Fruit fly (Drosophila melanogaster) whole organism, embryonic: ENCODE measurements around the gene CG6656.

Experiments used
- Abd-B ChIP-seq: fragments of 200-800 bp; sonication (Bioruptor generic); optimal IDR thresholded peaks from 2 replicates; lab custom pipeline; 2018; ENCODE audit warnings: missing biosample characterization, mild to moderate bottlenecking, missing genetic modification characterization, moderate library complexity
- Antp ChIP-seq: fragments of 200-800 bp; sonication (Bioruptor generic); optimal IDR thresholded peaks from 3 replicates; lab custom pipeline; 2016; ENCODE audit warnings: missing biosample characterization, missing genetic modification characterization
- Atf3 ChIP-seq: fragments of 200-800 bp; sonication (Bioruptor generic); optimal IDR thresholded peaks from 3 replicates; lab custom pipeline; 2016; ENCODE audit warnings: missing biosample characterization, missing genetic modification characterization
- CG10147 ChIP-seq: fragments of 200-800 bp; sonication (Bioruptor generic); optimal IDR thresholded peaks from 2 replicates; lab custom pipeline; 2019; ENCODE audit warnings: missing biosample characterization, mild to moderate bottlenecking, missing genetic modification characterization, moderate library complexity
- CG10959 ChIP-seq: fragments of 200-800 bp; sonication (Bioruptor generic); IDR thresholded peaks from 2 replicates; pipeline ENCODE4 v1.3.6; 2022; ENCODE audit warnings: missing biosample characterization, missing genetic modification characterization
- CG11093 ChIP-seq: fragments of 200-800 bp; sonication (Bioruptor generic); IDR thresholded peaks from 3 replicates; pipeline ENCODE4 v1.3.6; 2022; ENCODE audit warnings: missing biosample characterization, missing genetic modification characterization
- CG11456 ChIP-seq: fragments of 200-800 bp; sonication (Bioruptor generic); IDR thresholded peaks from 3 replicates; pipeline ENCODE4 v1.3.6; 2022; ENCODE audit warnings: missing biosample characterization, missing genetic modification characterization
- CG13296 ChIP-seq: fragments of 200-800 bp; sonication (Bioruptor generic); optimal IDR thresholded peaks from 3 replicates; lab custom pipeline; 2018; ENCODE audit warnings: missing biosample characterization, mild to moderate bottlenecking, missing genetic modification characterization
- CG15696 ChIP-seq: fragments of 200-800 bp; sonication (Bioruptor generic); optimal IDR thresholded peaks from 2 replicates; lab custom pipeline; 2019; ENCODE audit warnings: missing biosample characterization, mild to moderate bottlenecking, missing genetic modification characterization, moderate library complexity
- CG1603 ChIP-seq: fragments of 200-800 bp; sonication (Bioruptor generic); optimal IDR thresholded peaks from 2 replicates; lab custom pipeline; 2019; ENCODE audit warnings: missing biosample characterization, mild to moderate bottlenecking, missing genetic modification characterization, moderate library complexity
- CG17186 ChIP-seq: fragments of 200-800 bp; sonication (Bioruptor generic); optimal IDR thresholded peaks from 3 replicates; lab custom pipeline; 2017; ENCODE audit warnings: missing biosample characterization, missing genetic modification reagents, missing genetic modification characterization
- CG17328 ChIP-seq: fragments of 200-800 bp; sonication (Bioruptor generic); IDR thresholded peaks from 2 replicates; pipeline ENCODE4 v1.3.6; 2022; ENCODE audit warnings: missing biosample characterization, missing genetic modification characterization
- CG1792 ChIP-seq: fragments of 200-800 bp; sonication (Bioruptor generic); optimal IDR thresholded peaks from 2 replicates; lab custom pipeline; 2016; ENCODE audit warnings: missing biosample characterization, missing genetic modification characterization
- CG18599 ChIP-seq: fragments of 200-800 bp; sonication (Bioruptor generic); optimal IDR thresholded peaks from 3 replicates; lab custom pipeline; 2017; ENCODE audit warnings: missing biosample characterization, missing genetic modification characterization, mild to moderate bottlenecking, moderate library complexity, missing genetic modification reagents
- CG18619 ChIP-seq: fragments of 200-800 bp; sonication (Bioruptor generic); optimal IDR thresholded peaks from 3 replicates; lab custom pipeline; 2017; ENCODE audit warnings: missing biosample characterization, mild to moderate bottlenecking, missing genetic modification characterization
- CG18764 ChIP-seq: fragments of 200-800 bp; sonication (Bioruptor generic); optimal IDR thresholded peaks from 3 replicates; lab custom pipeline; 2016; ENCODE audit warnings: missing biosample characterization, missing genetic modification characterization
- CG3065 ChIP-seq: fragments of 200-800 bp; sonication (Bioruptor generic); optimal IDR thresholded peaks from 2 replicates; lab custom pipeline; 2016; ENCODE audit warnings: missing biosample characterization, missing genetic modification characterization
- CG31441 ChIP-seq: fragments of 200-800 bp; sonication (Bioruptor generic); IDR thresholded peaks from 2 replicates; pipeline ENCODE4 v1.3.6; 2022; ENCODE audit warnings: missing biosample characterization, missing genetic modification characterization
- CG3726 ChIP-seq: fragments of 200-800 bp; sonication (Bioruptor generic); IDR thresholded peaks from 3 replicates; pipeline ENCODE4, ENCODE4 v1.3.6; 2022; ENCODE audit warnings: missing biosample characterization, missing genetic modification characterization
- CG43689 ChIP-seq: fragments of 200-800 bp; sonication (Bioruptor generic); IDR thresholded peaks from 2 replicates; pipeline ENCODE4 v1.3.6; 2022; ENCODE audit warnings: missing biosample characterization, missing genetic modification characterization
- CG4617 ChIP-seq: fragments of 200-800 bp; sonication (Bioruptor generic); optimal IDR thresholded peaks from 3 replicates; lab custom pipeline; 2016; ENCODE audit warnings: missing biosample characterization, missing genetic modification characterization, borderline replicate concordance
- CG7357 ChIP-seq: fragments of 200-800 bp; sonication (Bioruptor generic); IDR thresholded peaks from 3 replicates; pipeline ENCODE4 v1.3.6; 2022; ENCODE audit warnings: missing biosample characterization, missing genetic modification characterization
- CG8290 ChIP-seq, 3 experiments: fragments of 200-800 bp; sonication (Bioruptor generic); optimal IDR thresholded peaks; 2 replicates each; lab custom pipeline; 2016 to 2019; ENCODE audit warnings: missing biosample characterization in 3 of 3, missing genetic modification characterization in 3 of 3, mild to moderate bottlenecking in 2 of 3, moderate library complexity in 1 of 3
- CG9727 ChIP-seq: fragments of 200-800 bp; sonication (Bioruptor generic); optimal IDR thresholded peaks from 3 replicates; lab custom pipeline; 2017; ENCODE audit warnings: missing biosample characterization, mild to moderate bottlenecking, missing genetic modification characterization
- Dip3 ChIP-seq: fragments of 200-800 bp; sonication (Bioruptor generic); optimal IDR thresholded peaks from 3 replicates; lab custom pipeline; 2016; ENCODE audit warnings: missing biosample characterization, missing genetic modification characterization
- E2f2 ChIP-seq: fragments of 200-800 bp; sonication (Bioruptor generic); IDR thresholded peaks from 2 replicates; pipeline ENCODE4 v1.3.6; 2022; ENCODE audit warnings: missing biosample characterization, missing genetic modification characterization
- Hand ChIP-seq: fragments of 200-800 bp; sonication (Bioruptor generic); optimal IDR thresholded peaks from 2 replicates; lab custom pipeline; 2017; ENCODE audit warnings: mild to moderate bottlenecking, missing biosample characterization, missing genetic modification reagents, missing genetic modification characterization
- Hmx ChIP-seq: fragments of 200-800 bp; sonication (Bioruptor generic); optimal IDR thresholded peaks from 2 replicates; lab custom pipeline; 2016; ENCODE audit warnings: missing biosample characterization, missing genetic modification characterization
- Hsf ChIP-seq: fragments of 200-800 bp; sonication (Bioruptor generic); optimal IDR thresholded peaks from 3 replicates; lab custom pipeline; 2016; ENCODE audit warnings: missing biosample characterization, missing genetic modification characterization
- Jarid2 ChIP-seq: fragments of 200-800 bp; sonication (Bioruptor generic); optimal IDR thresholded peaks from 3 replicates; lab custom pipeline; 2017; ENCODE audit warnings: mild to moderate bottlenecking, missing biosample characterization, missing genetic modification reagents, missing genetic modification characterization
- Meics ChIP-seq: fragments of 200-800 bp; sonication (Bioruptor generic); optimal IDR thresholded peaks from 2 replicates; lab custom pipeline; 2017; ENCODE audit warnings: missing biosample characterization, mild to moderate bottlenecking, missing genetic modification characterization
- Neu2 ChIP-seq: fragments of 200-800 bp; sonication (Bioruptor generic); optimal IDR thresholded peaks from 3 replicates; lab custom pipeline; 2016; ENCODE audit warnings: missing biosample characterization, missing genetic modification characterization, borderline replicate concordance
- Opbp ChIP-seq: fragments of 200-800 bp; sonication (Bioruptor generic); IDR thresholded peaks from 3 replicates; pipeline ENCODE4 v1.3.6; 2022; ENCODE audit warnings: missing biosample characterization, missing genetic modification characterization; ENCODE audit not compliant: partially characterized antibody
- PHDP ChIP-seq: fragments of 200-800 bp; sonication (Bioruptor generic); optimal IDR thresholded peaks from 3 replicates; lab custom pipeline; 2018; ENCODE audit warnings: missing biosample characterization, mild to moderate bottlenecking, missing genetic modification characterization, moderate library complexity
- Sox102F ChIP-seq: fragments of 200-800 bp; sonication (Bioruptor generic); optimal IDR thresholded peaks from 2 replicates; lab custom pipeline; 2018; ENCODE audit warnings: missing biosample characterization, mild to moderate bottlenecking, missing genetic modification characterization, moderate library complexity
- Usf ChIP-seq: fragments of 200-800 bp; sonication (Bioruptor generic); optimal IDR thresholded peaks from 2 replicates; lab custom pipeline; 2017; ENCODE audit warnings: missing genotype, missing biosample characterization, missing genetic modification characterization
- bigmax ChIP-seq: fragments of 200-800 bp; sonication (Bioruptor generic); optimal IDR thresholded peaks from 2 replicates; lab custom pipeline; 2018; ENCODE audit warnings: missing biosample characterization, mild to moderate bottlenecking, missing genetic modification characterization
- btn ChIP-seq: fragments of 200-800 bp; sonication (Bioruptor generic); optimal IDR thresholded peaks from 2 replicates; lab custom pipeline; 2016; ENCODE audit warnings: missing biosample characterization, missing genetic modification characterization
- chif ChIP-seq, 2 experiments: fragments of 200-800 bp; sonication (Bioruptor generic); optimal IDR thresholded peaks; 3 replicates each; lab custom pipeline; 2016; ENCODE audit warnings: missing biosample characterization in 2 of 2, missing genetic modification characterization in 2 of 2
- disco-r ChIP-seq: fragments of 200-800 bp; sonication (Bioruptor generic); optimal IDR thresholded peaks from 2 replicates; lab custom pipeline; 2016; ENCODE audit warnings: missing biosample characterization, missing genetic modification characterization
- ham ChIP-seq: fragments of 200-800 bp; sonication (Bioruptor generic); IDR thresholded peaks from 2 replicates; pipeline ENCODE4 v1.3.6; 2022; ENCODE audit warnings: missing biosample characterization, missing genetic modification characterization
- klu ChIP-seq: fragments of 200-800 bp; sonication (Bioruptor generic); IDR thresholded peaks from 2 replicates; pipeline ENCODE4 v1.3.6; 2022; ENCODE audit warnings: missing biosample characterization, missing genetic modification characterization
- lmd ChIP-seq: fragments of 200-800 bp; sonication (Bioruptor generic); IDR thresholded peaks from 2 replicates; pipeline ENCODE4 v1.3.6; 2022; ENCODE audit warnings: missing biosample characterization, missing genetic modification characterization
- nmo ChIP-seq: fragments of 200-800 bp; sonication (Bioruptor generic); optimal IDR thresholded peaks from 2 replicates; lab custom pipeline; 2018; ENCODE audit warnings: missing biosample characterization, mild to moderate bottlenecking, missing genetic modification characterization, moderate library complexity
- p53 ChIP-seq: fragments of 200-800 bp; sonication (Bioruptor generic); optimal IDR thresholded peaks from 2 replicates; lab custom pipeline; 2016; ENCODE audit warnings: missing biosample characterization, missing genetic modification characterization
- pho ChIP-seq: fragments of 200-800 bp; sonication (Bioruptor generic); optimal IDR thresholded peaks from 2 replicates; lab custom pipeline; 2016; ENCODE audit warnings: missing biosample characterization, missing genetic modification characterization
- pita ChIP-seq: fragments of 200-800 bp; sonication (Bioruptor generic); optimal IDR thresholded peaks from 2 replicates; lab custom pipeline; 2017; ENCODE audit warnings: missing biosample characterization, mild to moderate bottlenecking, missing genetic modification characterization
- ro ChIP-seq: fragments of 200-800 bp; sonication (Bioruptor generic); IDR thresholded peaks from 2 replicates; pipeline ENCODE4 v1.3.6; 2022; ENCODE audit warnings: missing biosample characterization, missing genetic modification characterization
- run ChIP-seq: fragments of 200-800 bp; sonication (Bioruptor generic); optimal IDR thresholded peaks from 3 replicates; lab custom pipeline; 2018; ENCODE audit warnings: missing biosample characterization, mild to moderate bottlenecking, missing genetic modification characterization
- sisA ChIP-seq: fragments of 200-800 bp; sonication (Bioruptor generic); IDR thresholded peaks from 2 replicates; pipeline ENCODE4 v1.3.6; 2022; ENCODE audit warnings: missing biosample characterization, missing genetic modification characterization
- sna ChIP-seq: fragments of 200-800 bp; sonication (Bioruptor generic); IDR thresholded peaks from 2 replicates; pipeline ENCODE4 v1.3.6; 2022; ENCODE audit warnings: missing biosample characterization, missing genetic modification characterization; ENCODE audit not compliant: partially characterized antibody
- wor ChIP-seq: fragments of 200-800 bp; sonication (Bioruptor generic); IDR thresholded peaks from 2 replicates; pipeline ENCODE4 v1.3.6; 2022; ENCODE audit warnings: missing biosample characterization, missing genetic modification characterization

Gene CG6656

DNA sequence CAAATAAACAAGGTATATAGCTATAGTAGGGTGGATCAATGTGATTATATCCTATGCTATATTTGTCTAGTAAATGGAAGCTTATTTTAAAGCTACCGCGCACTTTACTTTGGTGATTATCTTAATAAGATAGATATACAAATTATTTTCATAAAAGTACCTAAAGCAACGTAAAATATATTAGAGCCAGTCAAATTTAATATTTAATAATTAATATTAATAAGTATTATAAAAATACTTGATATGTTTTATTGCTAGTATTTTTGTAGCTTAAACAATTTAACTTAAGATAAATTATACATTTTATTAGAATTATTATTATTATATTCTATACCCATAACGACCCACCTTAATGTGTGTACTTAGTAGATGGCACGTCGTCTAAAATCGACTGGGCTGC, 35.5 kb upstream of the CG6656 start (continued):
- TF ChIP-seq klu (GFP tag; lab: Robert Waterston, UW) (no peak), Hmx (GFP tag; lab: Kevin White, UChicago) (no peak), bigmax (GFP tag; lab: Kevin White, UChicago) (no peak), wor (GFP tag; lab: Robert Waterston, UW) (no peak), p53 (GFP tag; lab: Kevin White, UChicago) (no peak), CG10147 (GFP tag; lab: Kevin White, UChicago) (peak; percentile 37), CG4617 (no peak), nmo (GFP tag; lab: Kevin White, UChicago) (peak; percentile 20), Hsf (GFP tag; lab: Kevin White, UChicago) (no peak), Opbp (GFP tag; lab: Robert Waterston, UW) (no peak), Atf3 (GFP tag; lab: Kevin White, UChicago) (no peak), Abd-B (GFP tag; lab: Kevin White, UChicago) (no peak), PHDP (tag; lab: Kevin White, UChicago) (peak; percentile 49), CG11456 (GFP tag; lab: Robert Waterston, UW) (no peak), CG43689 (no peak), Dip3 (GFP tag; lab: Kevin White, UChicago) (no peak), Meics (GFP tag; lab: Kevin White, UChicago) (peak; percentile 33), CG1603 (tag; lab: Kevin White, UChicago) (no peak), sisA (GFP tag; lab: Robert Waterston, UW) (no peak), CG13296 (peak; percentile 64), disco-r (no peak), Sox102F (GFP tag; lab: Kevin White, UChicago) (peak; percentile 53), CG8290 (GFP tag; optimal IDR thresholded peaks at IDR 0.05; lab: Kevin White, UChicago) (no peak), CG8290 (tag; optimal IDR thresholded peaks at IDR 0.05; lab: Kevin White, UChicago) (no peak), CG7357 (GFP tag; lab: Robert Waterston, UW) (no peak), CG17328 (no peak), CG1792 (GFP tag; lab: Kevin White, UChicago) (no peak), run (tag; lab: Kevin White, UChicago) (no peak), CG17186 (GFP tag; lab: Kevin White, UChicago) (no peak), E2f2 (GFP tag; lab: Robert Waterston, UW) (no peak), pho (no peak), Usf (GFP tag; lab: Kevin White, UChicago) (no peak), sna (GFP tag; lab: Robert Waterston, UW) (no peak), CG18764 (GFP tag; lab: Kevin White, UChicago) (no peak), CG9727 (peak; percentile 13), ham (no peak), chif (GFP tag; optimal IDR thresholded peaks at IDR 0.05; lab: Kevin White, UChicago) (no peak), btn (GFP tag; lab: Kevin White, UChicago) (no peak), CG31441 (peak; percentile 54), CG10959 (GFP tag; lab: Robert Waterston, UW) (no peak), lmd (GFP tag; lab: Robert Waterston, UW) (no peak), pita (GFP tag; lab: Kevin White, UChicago) (no peak), CG11093 (GFP tag; lab: Robert Waterston, UW) (no peak), CG18619 (GFP tag; lab: Kevin White, UChicago) (no peak), Jarid2 (no peak), Hand (no peak), ro (GFP tag; lab: Robert Waterston, UW) (no peak), CG15696 (no peak), CG3726 (GFP tag; lab: Robert Waterston, UW) (no peak), CG18599 (peak; percentile 23), CG3065 (GFP tag; lab: Kevin White, UChicago) (no peak), Neu2 (no peak), Antp (GFP tag; lab: Kevin White, UChicago) (no peak)
